Worm (Caenorhabditis elegans): ENCODE data around the gene tmed-10.

- TF ChIP-seq dao-5 (tag; optimal IDR thresholded peaks at IDR 0.05) = no peak
- no peak for TF ChIP-seq him-1 (tag; optimal IDR thresholded peaks at IDR 0.05)
- no peak for TF ChIP-seq W03F9.2 (tag; optimal IDR thresholded peaks at IDR 0.05)
These were observed 5.9 kb downstream of the tmed-10 start for ce11 chrV:11320860-11321259.
